Fruit fly (Drosophila melanogaster): ENCODE data around the gene CG42446.
A peak's percentile ranks its signal among the peaks of the same experiment; 100 is the strongest.

CG42446 gene

DNA sequence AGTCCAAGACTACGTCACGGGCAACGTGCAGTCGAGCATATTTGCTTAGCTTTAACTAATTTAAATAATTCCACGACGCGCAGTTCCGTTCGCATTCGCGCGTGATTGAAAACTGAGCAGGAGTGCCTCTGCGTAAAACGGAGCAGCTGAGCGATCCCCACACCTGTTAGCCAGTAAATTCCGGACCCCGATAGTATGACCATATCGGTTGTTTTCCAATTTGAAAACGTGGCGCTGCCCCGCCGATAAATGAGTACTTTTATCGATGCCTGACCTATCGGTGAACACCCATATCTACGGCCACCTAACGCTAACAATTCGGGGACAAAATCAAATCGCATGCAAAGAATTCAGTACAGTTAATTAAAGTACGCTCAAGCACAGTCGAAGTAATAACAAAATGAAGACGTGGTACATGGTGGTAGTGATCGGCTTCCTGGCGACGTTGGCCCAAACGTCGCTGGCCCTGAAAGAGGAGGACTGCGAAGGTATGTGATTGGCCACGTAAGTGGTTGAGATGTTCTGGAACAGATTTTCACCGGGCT, 10.7 kb downstream of the CG42446 start, which contains the start of the genes CG14879 and Manf (continued):
- TF ChIP-seq sob (GFP tag; IDR thresholded peaks at IDR 0.05) (no peak), sim (GFP tag; IDR thresholded peaks at IDR 0.05) (no peak), Dref (GFP tag; IDR thresholded peaks at IDR 0.05) (peak; percentile 87), CG8765 (GFP tag; IDR thresholded peaks at IDR 0.05) (no peak), vvl (GFP tag; IDR thresholded peaks at IDR 0.05) (peak; percentile 43; the same call in 1 of the 2 replicates), CG33213 (GFP tag; optimal IDR thresholded peaks at IDR 0.05) (no peak), CG2116 (GFP tag; optimal IDR thresholded peaks at IDR 0.05) (peak; percentile 67), CG12659 (GFP tag; optimal IDR thresholded peaks at IDR 0.05) (peak; percentile 34), E2f2 (GFP tag; IDR thresholded peaks at IDR 0.05) (peak; percentile 96)

DNA sequence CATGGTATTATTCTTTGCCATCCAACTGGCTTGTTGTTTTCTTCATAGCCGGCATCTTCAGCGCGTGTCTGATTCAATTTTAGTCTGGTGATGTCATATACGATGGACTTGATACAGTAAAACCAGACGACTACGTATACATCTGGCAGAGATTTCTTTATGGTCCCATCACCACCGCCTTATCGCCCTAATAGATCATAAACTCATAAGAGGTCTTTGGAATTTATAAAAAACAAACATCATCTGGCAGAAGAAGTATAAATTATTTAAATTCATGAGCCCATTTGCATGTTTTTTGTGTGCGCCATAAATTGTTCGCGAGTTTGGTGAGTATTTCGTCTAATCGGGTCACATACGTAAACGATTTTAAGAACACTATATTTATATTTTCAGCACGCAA, 11.6 kb downstream of the CG42446 start:
- TF ChIP-seq grau (tag; optimal IDR thresholded peaks at IDR 0.05) (peak; percentile 42), CG33557 (GFP tag; optimal IDR thresholded peaks at IDR 0.05) (no peak), CG1603 (tag; optimal IDR thresholded peaks at IDR 0.05) (no peak), sens (GFP tag) (peak; percentile 61), CG34376 (GFP tag; optimal IDR thresholded peaks at IDR 0.05) (peak; percentile 55), vvl (GFP tag; IDR thresholded peaks at IDR 0.05) (peak; percentile 68; the same call in 1 of the 2 replicates), HLH4C (GFP tag; IDR thresholded peaks at IDR 0.05; ENCODE audit: partially characterized antibody) (no peak), E2f2 (GFP tag; IDR thresholded peaks at IDR 0.05) (no peak), CG10543 (GFP tag; optimal IDR thresholded peaks at IDR 0.05) (peak; percentile 48), CG16863 (GFP tag; optimal IDR thresholded peaks at IDR 0.05) (no peak), Med (GFP tag) (peak; percentile 73), gro (GFP tag; optimal IDR thresholded peaks at IDR 0.05) (peak; percentile 51), br (optimal IDR thresholded peaks at IDR 0.05) (no peak), CG14667 (GFP tag; IDR thresholded peaks at IDR 0.05) (no peak), abd-A (tag; optimal IDR thresholded peaks at IDR 0.05) (peak; percentile 98), inv (GFP tag; IDR thresholded peaks at IDR 0.05; ENCODE audit: partially characterized antibody) (no peak), nerfin-2 (GFP tag; IDR thresholded peaks at IDR 0.05; ENCODE audit: partially characterized antibody) (no peak), CG32532 (GFP tag; IDR thresholded peaks at IDR 0.05) (0 out of 2 replicates have a peak, but pooled peaks have one; percentile 12), CG13894 (tag; optimal IDR thresholded peaks at IDR 0.05) (peak; percentile 89), CG15514 (GFP tag; optimal IDR thresholded peaks at IDR 0.05) (peak; percentile 8), BEAF-32 (GFP tag; optimal IDR thresholded peaks at IDR 0.05) (no peak), Pdp1 (GFP tag; optimal IDR thresholded peaks at IDR 0.05) (peak in 1 of 2 experiments; percentile 20), dan (GFP tag; IDR thresholded peaks at IDR 0.05) (no peak), Trl (optimal IDR thresholded peaks at IDR 0.05) (no peak), Trl (GFP tag; optimal IDR thresholded peaks at IDR 0.05) (no peak), CG11247 (GFP tag; IDR thresholded peaks at IDR 0.05) (no peak), Abd-B (GFP tag; optimal IDR thresholded peaks at IDR 0.05) (no peak), Mes4 (GFP tag; optimal IDR thresholded peaks at IDR 0.05) (no peak), CG6689 (GFP tag; IDR thresholded peaks at IDR 0.05) (no peak)

DNA sequence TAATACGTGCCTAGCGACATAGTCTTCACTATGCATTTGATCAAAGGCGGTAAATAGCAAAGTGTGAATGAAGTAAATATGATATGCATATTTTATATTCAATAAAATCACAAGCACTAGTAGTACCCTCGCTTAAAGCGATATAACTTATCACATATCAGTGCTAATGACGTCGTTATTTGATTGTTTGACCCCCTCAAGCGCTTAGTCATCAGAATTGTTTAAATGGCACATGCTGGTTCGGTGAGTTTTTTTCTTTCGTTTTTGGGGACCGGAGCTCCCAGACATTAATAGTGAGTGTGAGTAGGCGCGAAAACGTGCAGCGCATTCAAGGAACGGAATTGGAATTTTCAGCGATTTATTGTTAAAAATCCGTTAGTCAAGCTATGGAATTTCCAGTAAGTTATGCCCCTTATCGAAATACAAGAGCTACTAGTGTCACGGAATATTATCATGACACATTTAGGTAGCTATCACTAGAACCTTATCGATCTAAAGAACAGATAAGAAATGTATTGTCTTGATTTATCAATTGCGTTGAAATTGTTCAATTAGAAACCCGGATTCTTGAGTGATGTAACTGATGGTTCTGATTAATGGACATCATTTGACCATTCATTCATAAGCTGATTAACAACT, 12.2 kb downstream of the CG42446 start:
- peak; percentile 66 for TF ChIP-seq mirr (GFP tag; optimal IDR thresholded peaks at IDR 0.05)
- no peak for TF ChIP-seq hkb (optimal IDR thresholded peaks at IDR 0.05)
- TF ChIP-seq hkb (GFP tag; IDR thresholded peaks at IDR 0.05), result no peak
- no peak for TF ChIP-seq dysf (GFP tag; IDR thresholded peaks at IDR 0.05)
- TF ChIP-seq CG17328 (GFP tag; IDR thresholded peaks at IDR 0.05), result no peak
- peak in 1 of 2 experiments; percentile 77 for TF ChIP-seq Hr78 (GFP tag; optimal IDR thresholded peaks at IDR 0.05)
- no peak for TF ChIP-seq CG11247 (GFP tag; IDR thresholded peaks at IDR 0.05)
- TF ChIP-seq cwo (GFP tag; optimal IDR thresholded peaks at IDR 0.05), result peak; percentile 73
- peak; percentile 18 for TF ChIP-seq CG3281 (GFP tag; optimal IDR thresholded peaks at IDR 0.05)
- no peak for TF ChIP-seq Fer3 (tag; optimal IDR thresholded peaks at IDR 0.05)
- TF ChIP-seq CG34376 (GFP tag; optimal IDR thresholded peaks at IDR 0.05), result peak; percentile 65
- peak; percentile 3 for TF ChIP-seq lab (GFP tag; optimal IDR thresholded peaks at IDR 0.05)
- TF ChIP-seq exex (tag; optimal IDR thresholded peaks at IDR 0.05), result peak; percentile 90
- 0 out of 3 replicates have a peak, but pooled peaks have one; percentile 29 for TF ChIP-seq ci (GFP tag; IDR thresholded peaks at IDR 0.05)
- TF ChIP-seq sug (tag; optimal IDR thresholded peaks at IDR 0.05), result peak; percentile 85
